Worm (Caenorhabditis elegans): ENCODE results near the gene C06H5.14.
"Not testable (repeated sequence)": the region's sequence is repeated elsewhere in the genome, so short reads cannot be mapped to it uniquely, and the experiment has no call there.

Gene C06H5.14

DNA sequence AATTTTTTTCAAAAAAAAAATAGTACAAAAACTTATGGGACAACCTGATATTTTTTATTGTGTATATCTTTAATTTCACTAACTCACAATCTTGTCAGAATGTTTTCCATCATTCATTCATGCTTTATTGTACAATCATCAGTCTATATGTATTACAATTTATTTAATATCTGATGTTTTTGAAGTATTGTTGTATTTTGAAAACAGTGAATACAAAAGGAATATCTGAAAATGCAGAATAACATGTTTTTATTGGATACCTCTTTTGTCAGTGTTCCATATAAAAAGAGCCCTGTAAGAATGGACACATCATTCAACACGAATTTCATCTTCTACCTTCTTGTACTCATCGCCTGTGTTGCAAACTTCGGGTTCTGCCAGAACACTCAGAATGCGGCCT, at the start of gene C06H5.14:
C06H5.14 (plus strand) TSS at position 301 of the 400 bp plus-strand sequence.
- TF ChIP-seq ccch-3 (GFP tag; optimal IDR thresholded peaks at IDR 0.05); sdz-38 (tag; optimal IDR thresholded peaks at IDR 0.05); zfh-2 (GFP tag; conservative IDR thresholded peaks at IDR 0.05): not testable (repeated sequence)

DNA sequence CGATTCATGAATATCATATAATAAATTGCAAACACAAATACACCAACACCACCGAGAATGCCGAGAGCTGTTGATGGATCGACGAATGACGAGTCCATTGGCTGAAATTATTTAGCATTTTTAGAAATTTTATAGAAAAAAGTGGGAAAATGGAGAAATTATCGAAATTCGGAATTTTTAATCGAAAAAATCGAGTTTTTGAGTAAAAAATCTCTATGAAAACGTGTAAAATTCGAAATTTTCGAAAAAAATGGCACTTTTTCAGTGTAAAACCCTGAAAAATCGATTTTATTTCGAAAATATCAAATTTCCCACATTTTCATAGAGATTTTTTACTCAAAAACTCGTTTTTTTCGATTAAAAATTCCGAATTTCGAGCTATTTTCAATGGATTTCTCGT, 48.0 kb upstream of the C06H5.14 start, which contains the start of gene tcc-1:
tcc-1 (minus strand) TSS at position 101 of the 400 bp plus-strand sequence.
- TF ChIP-seq ceh-91 (GFP tag; IDR thresholded peaks at IDR 0.05) (no peak), akir-1 (GFP tag; optimal IDR thresholded peaks at IDR 0.05) (no peak), sdz-38 (tag; optimal IDR thresholded peaks at IDR 0.05) (no peak), egl-44 (GFP tag; IDR thresholded peaks at IDR 0.05) (no peak), tlf-1 (GFP tag; optimal IDR thresholded peaks at IDR 0.05) (no peak), nfya-1 (tag; optimal IDR thresholded peaks at IDR 0.05; ENCODE audit: borderline replicate concordance, insufficient read depth) (no peak), ceh-100 (GFP tag; IDR thresholded peaks at IDR 0.05) (no peak), tbx-9 (tag; optimal IDR thresholded peaks at IDR 0.05; ENCODE audit: borderline replicate concordance) (no peak), snpc-1.1 (tag; optimal IDR thresholded peaks at IDR 0.05; ENCODE audit: insufficient read depth) (no peak), F23B12.7 (tag; optimal IDR thresholded peaks at IDR 0.05; ENCODE audit: insufficient read depth) (no peak), F52B5.7 (tag; optimal IDR thresholded peaks at IDR 0.05) (no peak), Y53F4B.3 (GFP tag; IDR thresholded peaks at IDR 0.05) (no peak), xnd-1 (tag; optimal IDR thresholded peaks at IDR 0.05) (no peak)

DNA sequence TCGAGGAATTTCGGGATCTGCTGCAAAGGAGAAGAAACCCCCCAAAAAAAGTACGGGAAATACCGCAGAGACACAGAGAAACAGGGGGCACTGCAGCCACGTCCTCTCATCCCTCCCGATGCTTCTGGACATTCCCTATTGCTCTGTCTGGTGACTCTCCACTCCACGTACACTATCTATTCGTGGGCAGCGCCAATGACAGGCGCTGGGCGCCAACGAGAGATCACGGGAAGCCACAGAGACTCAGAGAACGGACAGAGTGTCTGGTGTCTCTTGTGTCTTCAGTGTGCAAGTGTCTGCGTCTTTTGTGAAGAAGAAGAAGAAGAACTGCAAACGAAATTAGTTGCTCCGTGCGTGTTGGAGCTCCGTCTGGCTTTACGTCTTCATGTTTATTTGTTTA, 46.0 kb upstream of the C06H5.14 start:
- TF ChIP-seq ceh-79 (tag; optimal IDR thresholded peaks at IDR 0.05) (no peak), ztf-26 (tag; optimal IDR thresholded peaks at IDR 0.05) (peak; percentile 60), zfh-2 (GFP tag; conservative IDR thresholded peaks at IDR 0.05) (peak; percentile 93), let-526 (GFP tag; IDR thresholded peaks at IDR 0.05) (peak; percentile 82; the same call in 1 of the 2 replicates), ceh-27 (GFP tag; optimal IDR thresholded peaks at IDR 0.05) (peak; percentile 76), ztf-18 (tag; optimal IDR thresholded peaks at IDR 0.05) (peak; percentile 55), tbp1 (GFP tag; optimal IDR thresholded peaks at IDR 0.05) (peak; percentile 56), egl-44 (GFP tag; IDR thresholded peaks at IDR 0.05) (0 out of 2 replicates have a peak, but pooled peaks have one; percentile 49), rpc-1 (optimal IDR thresholded peaks at IDR 0.05) (peak; percentile 17), rpc-1 (tag; optimal IDR thresholded peaks at IDR 0.05) (no peak), Y53G8AR.9 (GFP tag; conservative IDR thresholded peaks at IDR 0.05) (peak; percentile 60; the same call in 1 of the 2 replicates), F52B5.7 (tag; optimal IDR thresholded peaks at IDR 0.05) (peak; percentile 14), cebp-1 (GFP tag; IDR thresholded peaks at IDR 0.05) (no peak), cebp-1 (tag; optimal IDR thresholded peaks at IDR 0.05) (peak; percentile 83), atf-7 (tag; optimal IDR thresholded peaks at IDR 0.05) (peak; percentile 71), somi-1 (GFP tag; optimal IDR thresholded peaks at IDR 0.05) (peak; percentile 63), lin-35 (GFP tag; optimal IDR thresholded peaks at IDR 0.05) (peak in 1 of 3 experiments; percentile 66), mcd-1 (GFP tag; IDR thresholded peaks at IDR 0.05) (peak; percentile 86), lin-54 (GFP tag; optimal IDR thresholded peaks at IDR 0.05) (peak; percentile 42), K12H6.12 (tag; optimal IDR thresholded peaks at IDR 0.05) (peak; percentile 82), ekl-4 (GFP tag; IDR thresholded peaks at IDR 0.05) (peak; percentile 81), snpc-3.4 (tag; optimal IDR thresholded peaks at IDR 0.05) (no peak), ceh-100 (GFP tag; IDR thresholded peaks at IDR 0.05) (0 out of 2 replicates have a peak, but pooled peaks have one; percentile 15), egrh-3 (GFP tag; IDR thresholded peaks at IDR 0.05) (peak; percentile 33), sea-2 (GFP tag; IDR thresholded peaks at IDR 0.05) (no peak), dox-1 (GFP tag; IDR thresholded peaks at IDR 0.05) (peak; percentile 79), let-607 (tag; optimal IDR thresholded peaks at IDR 0.05) (peak; percentile 96 to 97), B0019.2 (GFP tag; conservative IDR thresholded peaks at IDR 0.05) (no peak), madf-10 (tag; optimal IDR thresholded peaks at IDR 0.05) (peak; percentile 70), hmg-1.2 (GFP tag; IDR thresholded peaks at IDR 0.05) (peak; percentile 96), snpc-4 (GFP tag; optimal IDR thresholded peaks at IDR 0.05) (peak; percentile 23), snpc-4 (tag; optimal IDR thresholded peaks at IDR 0.05) (peak in 2 of 4 experiments; percentile 77 to 82), mel-28 (tag; optimal IDR thresholded peaks at IDR 0.05; ENCODE audit: borderline replicate concordance) (peak; percentile 53)
